Fruit fly (Drosophila melanogaster): ENCODE results near the gene rept.

- TF ChIP-seq HLH106 (tag; optimal IDR thresholded peaks at IDR 0.05) (peak; percentile 78), GATAd (GFP tag; optimal IDR thresholded peaks at IDR 0.05) (no peak), Hr83 (GFP tag; optimal IDR thresholded peaks at IDR 0.05; ENCODE audit: poor library complexity, severe bottlenecking) (peak; percentile 13), Vsx2 (GFP tag; optimal IDR thresholded peaks at IDR 0.05; ENCODE audit: partially characterized antibody) (no peak), Dfd (GFP tag; optimal IDR thresholded peaks at IDR 0.05) (no peak), sage (GFP tag; optimal IDR thresholded peaks at IDR 0.05) (peak; percentile 32), lola (GFP tag; optimal IDR thresholded peaks at IDR 0.05) (no peak), Abd-B (GFP tag; optimal IDR thresholded peaks at IDR 0.05) (no peak), Sp1 (GFP tag; optimal IDR thresholded peaks at IDR 0.05) (peak; percentile 73), Myc (optimal IDR thresholded peaks at IDR 0.05) (peak; percentile 6), brk (GFP tag; optimal IDR thresholded peaks at IDR 0.05) (no peak)
Observed at dm6 chr3L:19264141-19264487, 9.0 kb downstream of the rept start, which contains the start of gene Max.
